Fruit fly (Drosophila melanogaster) whole organism, prepupa: Measurements from ENCODE around the gene osp.

ENCODE experiments used
- CG10631 ChIP-seq: fragments of 200-800 bp; sonication (Bioruptor generic); optimal IDR thresholded peaks from 2 replicates; lab custom pipeline; 2016; ENCODE audit warnings: missing biosample characterization, missing genetic modification characterization
- CG10669 ChIP-seq: fragments of 200-800 bp; sonication (Bioruptor generic); optimal IDR thresholded peaks from 3 replicates; lab custom pipeline; 2018; ENCODE audit warnings: missing biosample characterization, mild to moderate bottlenecking, missing genetic modification characterization, moderate library complexity
- CG11762 ChIP-seq: fragments of 200-800 bp; sonication (Bioruptor generic); optimal IDR thresholded peaks from 3 replicates; lab custom pipeline; 2016; ENCODE audit warnings: missing biosample characterization, missing genetic modification characterization; ENCODE audit not compliant: insufficient read depth
- CG11902 ChIP-seq: fragments of 200-800 bp; sonication (Bioruptor generic); optimal IDR thresholded peaks from 3 replicates; lab custom pipeline; 2016; ENCODE audit warnings: missing biosample characterization, missing genetic modification characterization
- CG15336 ChIP-seq: fragments of 200-800 bp; sonication (Bioruptor generic); IDR thresholded peaks from 2 replicates; pipeline ENCODE4 v1.3.6; 2022; ENCODE audit warnings: missing biosample characterization, missing genetic modification characterization
- CG16779 ChIP-seq: fragments of 200-800 bp; sonication (Bioruptor generic); optimal IDR thresholded peaks from 3 replicates; lab custom pipeline; 2017; ENCODE audit warnings: missing biosample characterization, mild to moderate bottlenecking, missing genetic modification characterization
- CG3032 ChIP-seq: fragments of 200-800 bp; optimal IDR thresholded peaks from 2 replicates; lab custom pipeline; 2019; ENCODE audit warnings: missing biosample characterization, mild to moderate bottlenecking, missing genetic modification characterization, moderate library complexity
- CG34406 ChIP-seq: fragments of 200-800 bp; sonication (Bioruptor generic); optimal IDR thresholded peaks from 3 replicates; lab custom pipeline; 2016; ENCODE audit warnings: missing biosample characterization, missing genetic modification characterization
- CG4318 ChIP-seq: fragments of 200-800 bp; sonication (Bioruptor generic); optimal IDR thresholded peaks from 3 replicates; lab custom pipeline; 2017; ENCODE audit warnings: missing biosample characterization, mild to moderate bottlenecking, missing genetic modification characterization
- CG6163 ChIP-seq: fragments of 200-800 bp; sonication (Bioruptor generic); IDR thresholded peaks from 3 replicates; pipeline ENCODE4 v1.3.6; 2022; ENCODE audit warnings: missing biosample characterization, missing genetic modification characterization
- CG6276 ChIP-seq: fragments of 200-800 bp; sonication (Bioruptor generic); optimal IDR thresholded peaks from 2 replicates; lab custom pipeline; 2017; ENCODE audit warnings: missing biosample characterization, mild to moderate bottlenecking, missing genetic modification characterization
- CG6792 ChIP-seq: fragments of 200-800 bp; sonication (Bioruptor generic); optimal IDR thresholded peaks from 3 replicates; lab custom pipeline; 2016; ENCODE audit warnings: missing biosample characterization, missing genetic modification characterization
- CG6808 ChIP-seq: fragments of 200-800 bp; sonication (Bioruptor generic); optimal IDR thresholded peaks from 3 replicates; lab custom pipeline; 2017; ENCODE audit warnings: missing biosample characterization, missing genetic modification characterization, mild to moderate bottlenecking, moderate library complexity, missing genetic modification reagents
- CG6854 ChIP-seq: fragments of 200-800 bp; sonication (Bioruptor generic); optimal IDR thresholded peaks from 2 replicates; lab custom pipeline; 2017; ENCODE audit warnings: missing biosample characterization, mild to moderate bottlenecking, missing genetic modification characterization
- CG7368 ChIP-seq: fragments of 200-800 bp; sonication (Bioruptor generic); optimal IDR thresholded peaks from 3 replicates; lab custom pipeline; 2016; ENCODE audit warnings: missing biosample characterization, missing genetic modification characterization
- CG8119 ChIP-seq: fragments of 200-800 bp; sonication (Bioruptor generic); IDR thresholded peaks from 3 replicates; pipeline ENCODE4 v1.3.6; 2022; ENCODE audit warnings: missing biosample characterization, missing genetic modification characterization
- CG9139 ChIP-seq: fragments of 200-800 bp; sonication (Bioruptor generic); optimal IDR thresholded peaks from 3 replicates; lab custom pipeline; 2017; ENCODE audit warnings: missing biosample characterization, mild to moderate bottlenecking, missing genetic modification characterization
- Eip75B ChIP-seq: fragments of 200-800 bp; sonication (Bioruptor generic); optimal IDR thresholded peaks from 3 replicates; lab custom pipeline; 2016; ENCODE audit warnings: missing biosample characterization, missing genetic modification characterization
- Eip78C ChIP-seq: fragments of 200-800 bp; sonication (Bioruptor generic); peaks from one replicate; lab custom pipeline; 2016; ENCODE audit warnings: missing biosample characterization, missing genetic modification characterization
- Ets21C ChIP-seq: fragments of 200-800 bp; sonication (Bioruptor generic); optimal IDR thresholded peaks from 3 replicates; lab custom pipeline; 2016; ENCODE audit warnings: missing biosample characterization, missing genetic modification characterization
- Ets96B ChIP-seq: fragments of 200-800 bp; optimal IDR thresholded peaks from 2 replicates; lab custom pipeline; 2019; ENCODE audit warnings: missing biosample characterization, mild to moderate bottlenecking, missing genetic modification characterization, moderate library complexity
- Gug ChIP-seq: fragments of 200-800 bp; sonication (Bioruptor generic); IDR thresholded peaks from 2 replicates; pipeline ENCODE4 v1.3.6; 2022; ENCODE audit warnings: missing biosample characterization, missing genetic modification characterization
- Hr38 ChIP-seq: sonication (Bioruptor generic); optimal IDR thresholded peaks from 2 replicates; lab custom pipeline; 2016; ENCODE audit warnings: missing biosample characterization, missing genetic modification characterization
- Hr39 ChIP-seq: fragments of 200-800 bp; sonication (Bioruptor generic); optimal IDR thresholded peaks from 2 replicates; lab custom pipeline; 2016; ENCODE audit warnings: missing biosample characterization, missing genetic modification characterization
- Hr4 ChIP-seq: fragments of 200-800 bp; sonication (Bioruptor generic); optimal IDR thresholded peaks from 3 replicates; lab custom pipeline; 2016; ENCODE audit warnings: missing biosample characterization, missing genetic modification characterization
- Met ChIP-seq: fragments of 200-800 bp; sonication (Bioruptor generic); optimal IDR thresholded peaks from 3 replicates; lab custom pipeline; 2016; ENCODE audit warnings: missing biosample characterization, missing genetic modification characterization
- OdsH ChIP-seq: fragments of 200-800 bp; sonication (Bioruptor generic); optimal IDR thresholded peaks from 3 replicates; lab custom pipeline; 2016; ENCODE audit warnings: missing biosample characterization, missing genetic modification characterization
- Sox102F ChIP-seq: fragments of 200-800 bp; sonication (Bioruptor generic); optimal IDR thresholded peaks from 2 replicates; lab custom pipeline; 2016; ENCODE audit warnings: missing biosample characterization, mild to moderate bottlenecking, missing genetic modification characterization
- Sox14 ChIP-seq: fragments of 200-800 bp; sonication (Bioruptor generic); optimal IDR thresholded peaks from 3 replicates; lab custom pipeline; 2016; ENCODE audit warnings: missing biosample characterization, missing genetic modification characterization
- Sox15 ChIP-seq: fragments of 200-800 bp; sonication (Bioruptor generic); optimal IDR thresholded peaks from 3 replicates; lab custom pipeline; 2016; ENCODE audit warnings: missing biosample characterization, missing genetic modification characterization
- acj6 ChIP-seq: fragments of 200-800 bp; sonication (Bioruptor generic); optimal IDR thresholded peaks from 3 replicates; lab custom pipeline; 2016; ENCODE audit warnings: missing biosample characterization, missing genetic modification characterization
- cyc ChIP-seq: fragments of 200-800 bp; sonication (Bioruptor generic); optimal IDR thresholded peaks from 3 replicates; lab custom pipeline; 2016; ENCODE audit warnings: missing biosample characterization, missing genetic modification characterization
- dsx ChIP-seq: fragments of 200-800 bp; optimal IDR thresholded peaks from 3 replicates; lab custom pipeline; 2019; ENCODE audit warnings: missing biosample characterization, mild to moderate bottlenecking, missing genetic modification characterization, moderate library complexity; ENCODE audit not compliant: poor library complexity, severe bottlenecking
- eg ChIP-seq: fragments of 200-800 bp; sonication (Bioruptor generic); IDR thresholded peaks from 3 replicates; pipeline ENCODE4 v1.3.6; 2022; ENCODE audit warnings: missing biosample characterization, missing genetic modification characterization
- esn ChIP-seq: fragments of 200-800 bp; sonication (Bioruptor generic); optimal IDR thresholded peaks from 2 replicates; lab custom pipeline; 2016; ENCODE audit warnings: missing biosample characterization, mild to moderate bottlenecking, missing genetic modification characterization, moderate library complexity
- fd59A ChIP-seq: fragments of 200-800 bp; sonication (Bioruptor generic); optimal IDR thresholded peaks from 2 replicates; lab custom pipeline; 2017; ENCODE audit warnings: missing biosample characterization, mild to moderate bottlenecking, missing genetic modification characterization, missing genetic modification reagents
- fkh ChIP-seq: fragments of 200-800 bp; sonication (Bioruptor generic); optimal IDR thresholded peaks from 3 replicates; lab custom pipeline; 2017; ENCODE audit warnings: missing biosample characterization, mild to moderate bottlenecking, missing genetic modification characterization, moderate library complexity
- lz ChIP-seq: fragments of 200-800 bp; sonication (Bioruptor generic); optimal IDR thresholded peaks from 3 replicates; lab custom pipeline; 2016; ENCODE audit warnings: missing biosample characterization, missing genetic modification characterization
- net ChIP-seq: fragments of 200-800 bp; sonication (Bioruptor generic); optimal IDR thresholded peaks from 3 replicates; lab custom pipeline; 2016; ENCODE audit warnings: missing biosample characterization, missing genetic modification characterization
- pdm3 ChIP-seq: fragments of 200-800 bp; sonication (Bioruptor generic); optimal IDR thresholded peaks from 3 replicates; lab custom pipeline; 2016; ENCODE audit warnings: missing biosample characterization, missing genetic modification characterization
- spab ChIP-seq: fragments of 200-800 bp; sonication (Bioruptor generic); optimal IDR thresholded peaks from 2 replicates; lab custom pipeline; 2017; ENCODE audit warnings: missing biosample characterization, mild to moderate bottlenecking, missing genetic modification characterization, missing genetic modification reagents
- ss ChIP-seq, 2 experiments: fragments of 200-800 bp; sonication (Bioruptor generic); optimal IDR thresholded peaks; 2 replicates in 1 of 2; 3 replicates in 1 of 2; lab custom pipeline; 2017 to 2018; ENCODE audit warnings: mild to moderate bottlenecking in 2 of 2, missing biosample characterization in 2 of 2, missing genetic modification characterization in 2 of 2, moderate library complexity in 1 of 2
- svp ChIP-seq: fragments of 200-800 bp; sonication (Bioruptor generic); peaks from one replicate; lab custom pipeline; 2016; ENCODE audit warnings: missing biosample characterization, missing genetic modification characterization

The osp gene

DNA sequence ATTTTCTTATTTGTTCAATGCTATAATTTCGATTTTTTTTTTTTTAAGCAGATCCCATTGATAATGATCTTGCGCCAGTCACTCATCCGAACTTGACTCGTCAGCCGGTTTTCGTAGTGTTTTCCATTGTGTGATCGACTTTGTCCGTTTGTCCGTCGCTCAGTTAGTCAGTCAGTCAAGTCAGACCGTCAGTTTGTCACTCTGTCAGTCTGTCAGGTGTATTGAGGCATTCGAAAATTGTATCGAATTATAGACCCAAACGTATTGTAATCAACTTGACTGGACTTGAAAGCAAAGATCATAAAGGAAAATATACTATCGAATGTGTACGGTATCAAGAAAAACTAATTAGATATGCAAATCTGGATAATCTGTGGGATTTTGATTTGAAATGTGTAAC is 20.2 kb downstream of the osp start:
- no peak for TF ChIP-seq CG16779 (tag; lab: Kevin White, UChicago)
- TF ChIP-seq CG8119 = no peak
- no peak for TF ChIP-seq OdsH (GFP tag; lab: Kevin White, UChicago)
- TF ChIP-seq CG6854 (GFP tag; lab: Kevin White, UChicago) = no peak
- TF ChIP-seq CG34406 = no peak
- no peak for TF ChIP-seq Sox102F (GFP tag; lab: Kevin White, UChicago)
- no peak for TF ChIP-seq Ets96B (tag; lab: Kevin White, UChicago)
- TF ChIP-seq CG6808 (GFP tag; lab: Kevin White, UChicago) = no peak
- no peak for TF ChIP-seq Hr4
- no peak for TF ChIP-seq CG11762 (GFP tag; lab: Kevin White, UChicago)
- no peak for TF ChIP-seq CG10631 (GFP tag; lab: Kevin White, UChicago)
- no peak for TF ChIP-seq CG6163
- TF ChIP-seq dsx = no peak
- no peak for TF ChIP-seq lz (GFP tag; lab: Kevin White, UChicago)
- no peak for TF ChIP-seq Hr38 (GFP tag; lab: Kevin White, UChicago)
- TF ChIP-seq CG11902 (GFP tag; lab: Kevin White, UChicago) = no peak
- no peak for TF ChIP-seq net

DNA sequence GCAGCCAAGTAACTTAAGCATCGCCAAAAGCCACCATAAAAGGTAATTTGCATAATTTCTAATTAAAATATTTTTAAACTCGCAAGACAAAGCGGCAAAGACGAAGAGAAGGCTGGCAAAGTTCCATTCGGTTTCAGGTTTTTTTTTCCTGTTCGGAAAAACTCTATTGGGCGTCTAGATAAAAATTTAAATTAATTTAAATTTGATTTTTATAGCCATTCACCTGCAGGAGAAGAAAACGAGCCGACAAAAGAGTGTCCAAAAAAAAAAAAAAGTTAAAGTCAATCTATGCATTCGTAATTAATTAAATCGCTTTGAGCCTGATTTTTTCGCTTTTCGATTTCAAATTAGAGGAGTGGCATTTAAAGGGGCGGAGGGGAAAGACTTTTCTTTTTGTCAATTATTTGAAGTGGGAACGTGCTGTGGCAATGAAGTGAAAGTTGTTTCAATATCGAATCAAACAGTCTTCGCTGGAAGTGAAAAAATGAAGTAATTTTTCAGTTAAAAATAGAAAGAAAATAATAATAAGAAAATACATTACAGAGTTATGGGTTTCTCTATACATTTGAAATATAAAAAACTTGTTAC is 20.8 kb downstream of the osp start:
- TF ChIP-seq CG11902 (GFP tag; lab: Kevin White, UChicago) = no peak
- no peak for TF ChIP-seq CG9139
- TF ChIP-seq Sox14 = no peak
- no peak for TF ChIP-seq Sox102F (GFP tag; lab: Kevin White, UChicago)
- TF ChIP-seq pdm3 = no peak
- no peak for TF ChIP-seq svp (GFP tag; lab: Kevin White, UChicago)
- TF ChIP-seq Met (GFP tag; lab: Kevin White, UChicago) = no peak
- TF ChIP-seq CG8119 = no peak
- no peak for TF ChIP-seq OdsH (GFP tag; lab: Kevin White, UChicago)
- TF ChIP-seq cyc (GFP tag; lab: Kevin White, UChicago) = no peak
- TF ChIP-seq Hr39 (GFP tag; lab: Kevin White, UChicago) = no peak
- TF ChIP-seq esn = no peak
- no peak for TF ChIP-seq Eip78C (GFP tag; lab: Kevin White, UChicago)
- TF ChIP-seq CG7368 (GFP tag; lab: Kevin White, UChicago) = no peak
- TF ChIP-seq Gug (GFP tag; lab: Robert Waterston, UW) = no peak
- no peak for TF ChIP-seq lz (GFP tag; lab: Kevin White, UChicago)
- TF ChIP-seq CG15336 (GFP tag; lab: Robert Waterston, UW) = no peak
- no peak for TF ChIP-seq net
- no peak for TF ChIP-seq Ets21C (GFP tag; lab: Kevin White, UChicago)

DNA sequence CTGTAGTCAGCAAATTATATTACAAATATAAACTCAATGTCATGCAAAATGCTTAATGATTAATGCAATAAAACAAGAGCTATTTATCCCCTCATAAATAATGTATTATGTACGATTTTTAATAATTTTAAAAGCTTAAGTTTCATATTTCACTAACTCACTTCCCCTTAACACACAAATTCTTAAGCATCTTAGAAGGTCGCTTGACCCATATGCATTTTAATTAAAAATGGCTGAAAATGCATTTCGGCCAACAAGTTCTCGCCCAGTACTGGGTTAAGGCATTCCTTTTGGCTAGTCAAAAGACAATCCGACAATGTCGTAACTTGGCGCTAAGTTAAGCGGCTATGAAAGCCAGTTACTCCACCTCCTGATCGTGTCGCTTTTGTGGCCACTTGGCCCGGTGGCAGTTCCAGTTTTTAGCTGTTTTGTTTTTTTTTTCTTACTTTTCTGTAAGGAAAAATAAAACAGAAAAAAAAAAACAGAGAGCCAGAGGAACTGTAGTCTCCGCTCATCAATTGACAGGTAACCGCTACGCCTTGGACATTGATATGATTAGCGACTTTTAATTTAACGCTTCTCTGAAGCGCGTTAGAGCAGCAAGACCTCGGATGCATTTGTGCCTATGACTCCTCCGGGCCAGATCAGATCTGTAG is 24.1 kb downstream of the osp start:
- TF ChIP-seq eg (GFP tag; lab: Robert Waterston, UW) = 0 out of 3 replicates have a peak, but pooled peaks have one; percentile 21
- peak; percentile 47 for TF ChIP-seq CG6808 (GFP tag; lab: Kevin White, UChicago)
- no peak for TF ChIP-seq CG8119
- no peak for TF ChIP-seq CG34406
- TF ChIP-seq pdm3 = peak; percentile 20
- TF ChIP-seq CG16779 (tag; lab: Kevin White, UChicago) = no peak
- no peak for TF ChIP-seq fkh (GFP tag; lab: Kevin White, UChicago)
- peak; percentile 35 for TF ChIP-seq CG3032
- peak; percentile 14 for TF ChIP-seq spab (GFP tag; lab: Kevin White, UChicago)
- TF ChIP-seq Eip75B (GFP tag; lab: Kevin White, UChicago) = peak; percentile 47
- no peak for TF ChIP-seq OdsH (GFP tag; lab: Kevin White, UChicago)
- no peak for TF ChIP-seq CG4318 (GFP tag; lab: Kevin White, UChicago)
- TF ChIP-seq Sox15 (GFP tag; lab: Kevin White, UChicago) = no peak
- TF ChIP-seq CG6792 (GFP tag; lab: Kevin White, UChicago) = peak; percentile 5
- TF ChIP-seq CG10669 (GFP tag; lab: Kevin White, UChicago) = peak; percentile 52
- peak; percentile 4 for TF ChIP-seq Eip78C (GFP tag; lab: Kevin White, UChicago)
- TF ChIP-seq acj6 (GFP tag; lab: Kevin White, UChicago) = peak; percentile 20
- TF ChIP-seq svp (GFP tag; lab: Kevin White, UChicago) = no peak
- TF ChIP-seq ss (GFP tag; optimal IDR thresholded peaks at IDR 0.05; lab: Kevin White, UChicago) = peak in 1 of 2 experiments; percentile 28
- TF ChIP-seq CG6276 = peak; percentile 18
- TF ChIP-seq Met (GFP tag; lab: Kevin White, UChicago) = peak; percentile 0
- TF ChIP-seq Ets21C (GFP tag; lab: Kevin White, UChicago) = no peak
- TF ChIP-seq fd59A (GFP tag; lab: Kevin White, UChicago) = peak; percentile 47
